Worm (Caenorhabditis elegans) whole organism, young adult: Measurements from ENCODE around the gene T01C4.8.

Source experiments
- F37B4.10 ChIP-seq: fragments of 200-800 bp; sonication (Bioruptor generic); IDR thresholded peaks from 2 replicates; pipeline ENCODE4 v1.3.6; 2022; ENCODE audit warnings: missing genetic modification characterization, missing compliant biosample characterization
- F49E8.2 ChIP-seq: sonication (generic microtip); optimal IDR thresholded peaks from 3 replicates; lab custom pipeline; 2017; ENCODE audit warnings: missing genetic modification characterization, mild to moderate bottlenecking, missing compliant biosample characterization, antibody characterized with exemption, moderate library complexity; ENCODE audit not compliant: insufficient read depth
- F52B5.7 ChIP-seq: sonication (generic microtip); optimal IDR thresholded peaks from 2 replicates; lab custom pipeline; 2016; ENCODE audit warnings: mild to moderate bottlenecking, missing genetic modification characterization, missing compliant biosample characterization
- Y79H2A.3 ChIP-seq: fragments of 200-800 bp; sonication (Bioruptor generic); conservative IDR thresholded peaks from 2 replicates; pipeline ENCODE4 v1.3.6; 2022; ENCODE audit warnings: missing genetic modification reagents, missing genetic modification characterization, missing compliant biosample characterization
- ZK185.1 ChIP-seq: sonication (generic microtip); optimal IDR thresholded peaks from 2 replicates; lab custom pipeline; 2016; ENCODE audit warnings: mild to moderate bottlenecking, missing genetic modification characterization, missing compliant biosample characterization; ENCODE audit not compliant: poor library complexity, severe bottlenecking
- ama-1 ChIP-seq, 3 experiments: fragments of 150-350 bp in 1 of 3; sonication (generic microtip) in 2 of 3; optimal IDR thresholded peaks; 2 replicates each; lab custom pipeline; 2014 to 2018; ENCODE audit warnings: missing biosample characterization in 2 of 3, missing genetic modification characterization in 2 of 3, missing genetic modification reagents in 2 of 3
- aptf-3 ChIP-seq: fragments of 200-800 bp; sonication (Bioruptor generic); IDR thresholded peaks from 2 replicates; pipeline ENCODE4 v1.3.6; 2022; ENCODE audit warnings: missing genetic modification characterization, missing compliant biosample characterization
- atf-7 ChIP-seq: sonication (generic microtip); optimal IDR thresholded peaks from 2 replicates; lab custom pipeline; 2017; ENCODE audit warnings: mild to moderate bottlenecking, missing genetic modification characterization, missing compliant biosample characterization
- attf-3 ChIP-seq: fragments of 200-800 bp; sonication (Bioruptor generic); conservative IDR thresholded peaks from 2 replicates; pipeline ENCODE4 v1.3.6; 2022; ENCODE audit warnings: missing genetic modification reagents, missing genetic modification characterization, missing compliant biosample characterization
- cebp-2 ChIP-seq: fragments of 200-800 bp; sonication (Bioruptor generic); IDR thresholded peaks from 2 replicates; pipeline ENCODE4 v1.3.6; 2022; ENCODE audit warnings: missing genetic modification characterization, missing compliant biosample characterization
- ceh-100 ChIP-seq: fragments of 200-800 bp; sonication (Bioruptor generic); IDR thresholded peaks from 2 replicates; pipeline ENCODE4 v1.3.6; 2022; ENCODE audit warnings: missing genetic modification reagents, missing genetic modification characterization, missing compliant biosample characterization
- ceh-27 ChIP-seq: fragments of 200-800 bp; sonication (Bioruptor generic); optimal IDR thresholded peaks from 2 replicates; lab custom pipeline; 2018; ENCODE audit warnings: mild to moderate bottlenecking, missing genetic modification characterization, moderate library complexity, missing compliant biosample characterization
- die-1 ChIP-seq: sonication (generic microtip); optimal IDR thresholded peaks from 2 replicates; lab custom pipeline; 2016; ENCODE audit warnings: missing genotype, mild to moderate bottlenecking, missing genetic modification characterization, missing compliant biosample characterization
- dox-1 ChIP-seq: fragments of 200-800 bp; sonication (Bioruptor generic); IDR thresholded peaks from 2 replicates; pipeline ENCODE4 v1.3.6; 2022; ENCODE audit warnings: missing genetic modification reagents, missing genetic modification characterization, missing compliant biosample characterization
- dpl-1 ChIP-seq: fragments of 150-350 bp; optimal IDR thresholded peaks from 2 replicates; lab custom pipeline; 2014; ENCODE audit warnings: missing biosample characterization, missing genetic modification reagents, missing genetic modification characterization
- egl-44 ChIP-seq: fragments of 200-800 bp; sonication (Bioruptor generic); IDR thresholded peaks from 2 replicates; pipeline ENCODE4 v1.3.6; 2022; ENCODE audit warnings: missing genetic modification reagents, missing genetic modification characterization, missing compliant biosample characterization
- fkh-3 ChIP-seq: sonication (generic microtip); optimal IDR thresholded peaks from 2 replicates; lab custom pipeline; 2016; ENCODE audit warnings: mild to moderate bottlenecking, missing genetic modification characterization, missing compliant biosample characterization
- gei-17 ChIP-seq: fragments of 200-800 bp; sonication (Bioruptor generic); optimal IDR thresholded peaks from 2 replicates; lab custom pipeline; 2018; ENCODE audit warnings: mild to moderate bottlenecking, missing genetic modification characterization, missing compliant biosample characterization
- hmg-1.2 ChIP-seq: fragments of 200-800 bp; sonication (Bioruptor generic); IDR thresholded peaks from 2 replicates; pipeline ENCODE4 v1.3.6; 2022; ENCODE audit warnings: missing genetic modification reagents, missing genetic modification characterization, missing compliant biosample characterization
- lin-26 ChIP-seq: fragments of 200-800 bp; sonication (Bioruptor generic); IDR thresholded peaks from 2 replicates; pipeline ENCODE4 v1.3.6; 2022; ENCODE audit warnings: missing genetic modification reagents, missing genetic modification characterization, missing compliant biosample characterization
- lsl-1 ChIP-seq: fragments of 200-800 bp; sonication (Bioruptor generic); optimal IDR thresholded peaks from 2 replicates; lab custom pipeline; 2018; ENCODE audit warnings: mild to moderate bottlenecking, missing genetic modification characterization, moderate library complexity, missing compliant biosample characterization
- lsy-27 ChIP-seq: sonication (generic microtip); optimal IDR thresholded peaks from 2 replicates; lab custom pipeline; 2017; ENCODE audit warnings: missing genetic modification characterization, mild to moderate bottlenecking, missing compliant biosample characterization, antibody characterized with exemption, missing genotype, borderline replicate concordance; ENCODE audit not compliant: insufficient read depth
- mcd-1 ChIP-seq: fragments of 200-800 bp; sonication (Bioruptor generic); IDR thresholded peaks from 2 replicates; pipeline ENCODE4 v1.3.6; 2022; ENCODE audit warnings: missing genetic modification reagents, missing genetic modification characterization, missing compliant biosample characterization
- mel-28 ChIP-seq: sonication (generic microtip); optimal IDR thresholded peaks from 2 replicates; lab custom pipeline; 2016; ENCODE audit warnings: borderline replicate concordance, mild to moderate bottlenecking, missing genetic modification characterization, missing compliant biosample characterization
- mes-4 ChIP-seq: sonication (generic microtip); optimal IDR thresholded peaks from 2 replicates; lab custom pipeline; 2016; ENCODE audit warnings: missing genotype, missing genetic modification characterization, missing compliant biosample characterization
- mxl-1 ChIP-seq: sonication (generic microtip); optimal IDR thresholded peaks from 2 replicates; lab custom pipeline; 2016; ENCODE audit warnings: missing genetic modification characterization, missing compliant biosample characterization
- nfya-2 ChIP-seq: fragments of 200-800 bp; sonication (Bioruptor generic); IDR thresholded peaks from 2 replicates; pipeline ENCODE4 v1.3.6; 2022; ENCODE audit warnings: missing genetic modification reagents, missing genetic modification characterization, missing compliant biosample characterization
- nfyb-1 ChIP-seq: fragments of 200-800 bp; sonication (Bioruptor generic); IDR thresholded peaks from 2 replicates; pipeline ENCODE4 v1.3.6; 2022; ENCODE audit warnings: missing genetic modification reagents, missing genetic modification characterization, missing compliant biosample characterization
- nhr-120 ChIP-seq: fragments of 200-800 bp; sonication (Bioruptor generic); IDR thresholded peaks from 2 replicates; pipeline ENCODE4 v1.3.6; 2022; ENCODE audit warnings: missing genetic modification characterization, missing compliant biosample characterization
- nhr-27 ChIP-seq: fragments of 200-800 bp; sonication (Bioruptor generic); optimal IDR thresholded peaks from 2 replicates; lab custom pipeline; 2018; ENCODE audit warnings: mild to moderate bottlenecking, missing genetic modification characterization, moderate library complexity, missing compliant biosample characterization
- nhr-80 ChIP-seq: sonication (generic microtip); optimal IDR thresholded peaks from 2 replicates; lab custom pipeline; 2016; ENCODE audit warnings: missing genetic modification characterization, missing compliant biosample characterization
- nhr-90 ChIP-seq: sonication (generic microtip); optimal IDR thresholded peaks from 2 replicates; lab custom pipeline; 2016; ENCODE audit warnings: missing genotype, mild to moderate bottlenecking, missing genetic modification characterization, missing compliant biosample characterization
- pha-4 ChIP-seq: fragments of 150-350 bp; sonication (generic microtip); optimal IDR thresholded peaks from 2 replicates; lab custom pipeline; 2014; ENCODE audit warnings: missing biosample characterization, missing genetic modification reagents, missing genetic modification characterization
- repo-1 ChIP-seq: sonication (generic microtip); optimal IDR thresholded peaks from 2 replicates; lab custom pipeline; 2017; ENCODE audit warnings: mild to moderate bottlenecking, missing genetic modification characterization, missing compliant biosample characterization
- tlf-1 ChIP-seq: fragments of 200-800 bp; sonication (Bioruptor generic); optimal IDR thresholded peaks from 2 replicates; lab custom pipeline; 2018; ENCODE audit warnings: mild to moderate bottlenecking, missing genetic modification characterization, missing compliant biosample characterization
- zfh-2 ChIP-seq: fragments of 200-800 bp; sonication (Bioruptor generic); conservative IDR thresholded peaks from 2 replicates; pipeline ENCODE4 v1.3.6; 2022; ENCODE audit warnings: missing genetic modification reagents, missing genetic modification characterization, missing compliant biosample characterization
- ztf-22 ChIP-seq: fragments of 200-800 bp; sonication (Bioruptor generic); optimal IDR thresholded peaks from 2 replicates; lab custom pipeline; 2018; ENCODE audit warnings: mild to moderate bottlenecking, missing genetic modification characterization, moderate library complexity, missing compliant biosample characterization
- ztf-28 ChIP-seq: fragments of 200-800 bp; sonication (Bioruptor generic); IDR thresholded peaks from 2 replicates; pipeline ENCODE4 v1.3.6; 2022; ENCODE audit warnings: missing genetic modification reagents, missing genetic modification characterization, missing compliant biosample characterization

The T01C4.8 gene

DNA sequence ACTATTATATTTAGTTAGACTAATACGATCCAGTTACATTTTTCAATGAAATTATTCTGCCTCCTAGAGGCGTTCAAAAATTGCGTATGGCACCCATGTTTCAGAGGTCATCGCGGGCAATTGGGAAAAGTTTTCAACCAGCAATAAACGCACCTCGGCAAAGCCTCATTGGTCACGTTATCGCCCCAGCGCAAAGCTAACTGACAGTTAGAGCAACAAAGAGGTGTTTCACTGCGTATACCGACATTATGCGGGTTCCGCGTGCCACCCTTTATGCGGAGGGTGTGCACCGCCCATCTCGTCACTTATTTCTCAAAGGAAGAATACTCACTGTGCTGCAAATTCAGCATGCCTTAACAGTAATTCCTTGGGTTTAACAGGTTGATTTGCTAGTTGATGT, 13.3 kb upstream of the T01C4.8 start (continued):
- TF ChIP-seq ztf-28 (0 out of 2 replicates have a peak, but pooled peaks have one; percentile 47), nhr-120 (GFP tag; lab: Robert Waterston, UW) (no peak), nhr-80 (tag; lab: Kevin White, UChicago) (peak; percentile 14), egl-44 (GFP tag; lab: Robert Waterston, UW) (no peak), lsl-1 (GFP tag; lab: Kevin White, UChicago) (peak; percentile 68), F49E8.2 (peak; percentile 50), tlf-1 (peak; percentile 46)
- TF ChIP-seq, all 124 proteins: peak for 35

- TF ChIP-seq mcd-1 (no peak), lsl-1 (GFP tag; lab: Kevin White, UChicago) (no peak), nhr-90 (tag; lab: Kevin White, UChicago) (no peak), mes-4 (tag; lab: Kevin White, UChicago) (no peak), zfh-2 (GFP tag; lab: Robert Waterston, UW) (no peak), aptf-3 (no peak), nhr-27 (tag; lab: Kevin White, UChicago) (no peak), die-1 (tag; lab: Kevin White, UChicago) (no peak), ztf-22 (GFP tag; lab: Kevin White, UChicago) (no peak), gei-17 (no peak), attf-3 (GFP tag; lab: Robert Waterston, UW) (no peak), repo-1 (tag; lab: Kevin White, UChicago) (no peak), ztf-28 (no peak), F37B4.10 (GFP tag; lab: Robert Waterston, UW) (no peak), F52B5.7 (tag; lab: Kevin White, UChicago) (no peak)
Observed at ce11 chrV:7141864-7142263, 12.5 kb upstream of the T01C4.8 start, which contains the start of gene ugt-40. Gene ugt-40, minus strand, starts transcription at chrV:7141964.

DNA sequence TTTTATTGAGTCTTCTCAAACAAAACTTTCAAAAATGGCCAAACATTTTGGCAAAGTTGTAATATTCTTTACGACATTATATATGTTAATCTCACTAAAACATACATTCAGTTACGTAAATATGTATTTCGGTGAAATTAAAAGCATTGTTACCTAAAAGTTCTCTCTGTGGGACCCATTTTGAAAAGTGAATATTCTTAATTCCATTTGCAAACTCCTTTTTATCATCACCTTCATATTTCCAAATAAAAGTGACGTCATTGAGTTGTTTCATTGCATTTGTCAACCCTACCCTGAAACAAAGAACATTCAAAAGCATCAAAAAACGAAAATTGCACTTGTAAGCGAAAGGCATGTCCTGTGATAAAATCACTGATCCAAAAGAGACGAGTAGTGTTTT, 11.0 kb upstream of the T01C4.8 start:
- TF ChIP-seq ama-1 (optimal IDR thresholded peaks at IDR 0.05; lab: Kevin White, UChicago) (no peak), ama-1 (GFP tag; optimal IDR thresholded peaks at IDR 0.05; lab: Kevin White, UChicago) (no peak), ceh-100 (GFP tag; lab: Robert Waterston, UW) (no peak), atf-7 (tag; lab: Kevin White, UChicago) (peak; percentile 42)

- TF ChIP-seq ceh-27 (GFP tag; lab: Kevin White, UChicago), result no peak
- no peak for TF ChIP-seq dox-1 (GFP tag; lab: Robert Waterston, UW)
- TF ChIP-seq mel-28 (tag; lab: Kevin White, UChicago), result no peak
- TF ChIP-seq, all 124 proteins: peak for 0
Observed at ce11 chrV:7138320-7138719, 9.0 kb upstream of the T01C4.8 start, which contains the start of gene str-112. Gene str-112, minus strand, starts transcription at chrV:7138420.

ce11 chrV:7136859-7137258, 7.5 kb upstream of the T01C4.8 start:
- TF ChIP-seq F52B5.7 (tag; lab: Kevin White, UChicago) (no peak), pha-4 (no peak), ama-1 (optimal IDR thresholded peaks at IDR 0.05; lab: Kevin White, UChicago) (no peak), ama-1 (GFP tag; optimal IDR thresholded peaks at IDR 0.05; lab: Kevin White, UChicago) (no peak), mxl-1 (tag; lab: Kevin White, UChicago) (no peak), hmg-1.2 (no peak), ZK185.1 (tag; lab: Kevin White, UChicago) (no peak), dpl-1 (GFP tag; lab: Kevin White, UChicago) (no peak), nfyb-1 (no peak), lin-26 (GFP tag; lab: Robert Waterston, UW) (no peak), fkh-3 (no peak), nfya-2 (no peak), Y79H2A.3 (GFP tag; lab: Robert Waterston, UW) (no peak), cebp-2 (GFP tag; lab: Robert Waterston, UW) (no peak), mes-4 (tag; lab: Kevin White, UChicago) (no peak), zfh-2 (GFP tag; lab: Robert Waterston, UW) (no peak), lsl-1 (GFP tag; lab: Kevin White, UChicago) (no peak), lsy-27 (tag; lab: Kevin White, UChicago) (no peak)
- TF ChIP-seq, all 124 proteins: peak for 0
